Worm (Caenorhabditis elegans): Measurements from ENCODE around the gene abt-1.

ce11 chrIV:10176252-10176730 lies 38.4 kb downstream of the abt-1 start, which contains the start of gene rack-1:
- no peak for TF ChIP-seq snpc-4 (tag; optimal IDR thresholded peaks at IDR 0.05)
- no peak for TF ChIP-seq unc-39 (tag; optimal IDR thresholded peaks at IDR 0.05)
- TF ChIP-seq ama-1 (optimal IDR thresholded peaks at IDR 0.05), result no peak
- TF ChIP-seq unc-62 (GFP tag; optimal IDR thresholded peaks at IDR 0.05), result no peak
- TF ChIP-seq ceh-16 (tag; optimal IDR thresholded peaks at IDR 0.05), result peak; percentile 47
- TF ChIP-seq nhr-237 (tag; optimal IDR thresholded peaks at IDR 0.05), result no peak
- TF ChIP-seq mdl-1 (tag; optimal IDR thresholded peaks at IDR 0.05), result no peak
- TF ChIP-seq elt-1 (tag; optimal IDR thresholded peaks at IDR 0.05), result no peak
- no peak for TF ChIP-seq lin-39 (tag; optimal IDR thresholded peaks at IDR 0.05)
- no peak for TF ChIP-seq peb-1 (tag; optimal IDR thresholded peaks at IDR 0.05)
- no peak for TF ChIP-seq zag-1 (tag; optimal IDR thresholded peaks at IDR 0.05)
